Fruit fly (Drosophila melanogaster): ENCODE data around the gene CG1275.

CG1275 gene

dm6 chr3L:2257412-2257862, at the start of gene CG1275, which contains the start of gene Elp5 (continued):
- TF ChIP-seq Optix (GFP tag; IDR thresholded peaks at IDR 0.05) (peak; percentile 99), Blimp-1 (GFP tag; optimal IDR thresholded peaks at IDR 0.05) (peak; percentile 94), Antp (GFP tag; optimal IDR thresholded peaks at IDR 0.05) (peak; percentile 96), Fer1 (GFP tag; optimal IDR thresholded peaks at IDR 0.05) (peak; percentile 94), CG13894 (tag; optimal IDR thresholded peaks at IDR 0.05) (peak; percentile 97), Hr51 (GFP tag; optimal IDR thresholded peaks at IDR 0.05) (peak; percentile 97 to 98), dimm (GFP tag; IDR thresholded peaks at IDR 0.05) (peak; percentile 99), wor (GFP tag; IDR thresholded peaks at IDR 0.05) (peak; percentile 98), Oli (tag; optimal IDR thresholded peaks at IDR 0.05) (peak; percentile 98), mam (GFP tag; optimal IDR thresholded peaks at IDR 0.05) (peak; percentile 97), CG2202 (tag; optimal IDR thresholded peaks at IDR 0.05) (peak; percentile 96), CG12744 (GFP tag; optimal IDR thresholded peaks at IDR 0.05) (peak; percentile 97), ERR (GFP tag; optimal IDR thresholded peaks at IDR 0.05) (peak; percentile 94), Fer3 (tag; optimal IDR thresholded peaks at IDR 0.05) (peak; percentile 99), unc-4 (GFP tag; IDR thresholded peaks at IDR 0.05; ENCODE audit: partially characterized antibody) (no peak), CG12155 (GFP tag; optimal IDR thresholded peaks at IDR 0.05) (peak; percentile 96), peb (GFP tag; IDR thresholded peaks at IDR 0.05) (peak; percentile 99), CrebB (tag; optimal IDR thresholded peaks at IDR 0.05) (peak; percentile 96), gsb (GFP tag; IDR thresholded peaks at IDR 0.05) (peak; percentile 99), Bteb2 (GFP tag; optimal IDR thresholded peaks at IDR 0.05) (peak; percentile 97), CG18764 (GFP tag; optimal IDR thresholded peaks at IDR 0.05) (peak; percentile 94), CG6683 (GFP tag; optimal IDR thresholded peaks at IDR 0.05) (peak; percentile 90), sr (GFP tag; IDR thresholded peaks at IDR 0.05) (peak; percentile 98), CG6254 (GFP tag; optimal IDR thresholded peaks at IDR 0.05) (peak; percentile 91), nerfin-1 (tag; optimal IDR thresholded peaks at IDR 0.05) (peak; percentile 97), ham (GFP tag; IDR thresholded peaks at IDR 0.05) (peak; percentile 98), luna (GFP tag; optimal IDR thresholded peaks at IDR 0.05) (peak; percentile 88), bab2 (GFP tag; optimal IDR thresholded peaks at IDR 0.05) (peak; percentile 98), CG3407 (GFP tag; optimal IDR thresholded peaks at IDR 0.05) (peak; percentile 94), CG7357 (GFP tag; IDR thresholded peaks at IDR 0.05) (peak; percentile 97), ken (GFP tag; IDR thresholded peaks at IDR 0.05) (peak; percentile 100), jing (GFP tag; optimal IDR thresholded peaks at IDR 0.05) (peak; percentile 96), cad (GFP tag; optimal IDR thresholded peaks at IDR 0.05) (no peak), Asciz (GFP tag; optimal IDR thresholded peaks at IDR 0.05) (peak; percentile 98), CG11504 (tag; optimal IDR thresholded peaks at IDR 0.05) (peak; percentile 96), CG10543 (GFP tag; optimal IDR thresholded peaks at IDR 0.05) (peak; percentile 96), CG34224 (GFP tag; IDR thresholded peaks at IDR 0.05; ENCODE audit: partially characterized antibody) (no peak), run (tag; optimal IDR thresholded peaks at IDR 0.05) (peak; percentile 95), bowl (GFP tag; IDR thresholded peaks at IDR 0.05) (peak; percentile 98), Mes4 (GFP tag; optimal IDR thresholded peaks at IDR 0.05) (peak; percentile 94), CG11456 (GFP tag; IDR thresholded peaks at IDR 0.05) (peak; percentile 100), Ssrp (tag; optimal IDR thresholded peaks at IDR 0.05) (peak; percentile 98), CG14441 (GFP tag; IDR thresholded peaks at IDR 0.05) (peak; percentile 100), Abd-B (GFP tag; optimal IDR thresholded peaks at IDR 0.05) (peak; percentile 98), Camta (GFP tag; optimal IDR thresholded peaks at IDR 0.05) (peak; percentile 95), ci (GFP tag; IDR thresholded peaks at IDR 0.05) (peak; percentile 100), cato (GFP tag; optimal IDR thresholded peaks at IDR 0.05; ENCODE audit: borderline replicate concordance) (peak; percentile 97), Bdp1 (GFP tag; optimal IDR thresholded peaks at IDR 0.05) (peak; percentile 93), chinmo (GFP tag; IDR thresholded peaks at IDR 0.05; ENCODE audit: partially characterized antibody) (no peak), toy (GFP tag; IDR thresholded peaks at IDR 0.05) (peak; percentile 99), Ptx1 (GFP tag; IDR thresholded peaks at IDR 0.05) (peak; percentile 99)
